Fruit fly (Drosophila melanogaster): ENCODE measurements around the gene GatC.

GatC gene

DNA sequence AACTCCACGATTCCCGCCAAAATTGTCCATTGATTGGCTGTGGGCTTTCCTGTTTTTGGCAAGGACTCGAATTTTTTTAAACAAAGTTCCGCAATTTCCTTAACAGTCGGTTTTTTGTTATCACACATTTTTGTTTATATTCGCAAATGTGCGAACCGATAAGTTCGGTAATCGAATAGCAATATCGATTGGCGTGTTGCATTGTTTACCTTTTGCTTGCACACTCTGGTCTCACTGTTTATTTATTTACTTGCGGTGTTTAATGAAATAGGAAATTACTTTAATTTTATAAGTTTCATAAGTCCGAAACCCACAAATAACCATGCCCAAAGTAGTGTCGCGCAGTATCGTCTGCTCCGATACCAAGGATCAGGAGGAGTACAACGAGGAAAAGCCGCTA is 21.6 kb downstream of the GatC start, which contains the start of the genes Adat1 and CG16865:
Gene Adat1, minus strand, starts transcription at position 152 of the 400 bp plus-strand sequence.
Gene CG16865, plus strand, starts transcription at position 200 of the 400 bp plus-strand sequence.
- TF ChIP-seq CG3065 (GFP tag; optimal IDR thresholded peaks at IDR 0.05) (no peak), lbe (GFP tag; optimal IDR thresholded peaks at IDR 0.05) (no peak), CG10462 (GFP tag; optimal IDR thresholded peaks at IDR 0.05) (no peak), Tbp (GFP tag; optimal IDR thresholded peaks at IDR 0.05) (no peak), bowl (GFP tag; IDR thresholded peaks at IDR 0.05) (no peak), Sry-δ (GFP tag; optimal IDR thresholded peaks at IDR 0.05) (peak; percentile 43), CG1602 (GFP tag; optimal IDR thresholded peaks at IDR 0.05) (no peak), CG31365 (tag; optimal IDR thresholded peaks at IDR 0.05) (no peak), CG8944 (GFP tag; optimal IDR thresholded peaks at IDR 0.05) (no peak), cato (GFP tag; optimal IDR thresholded peaks at IDR 0.05; ENCODE audit: borderline replicate concordance) (no peak), run (tag; optimal IDR thresholded peaks at IDR 0.05) (no peak), ara (GFP tag; IDR thresholded peaks at IDR 0.05) (no peak), gro (GFP tag; optimal IDR thresholded peaks at IDR 0.05) (peak; percentile 15), NC2α (GFP tag; optimal IDR thresholded peaks at IDR 0.05) (no peak), CG14965 (GFP tag; optimal IDR thresholded peaks at IDR 0.05; ENCODE audit: borderline replicate concordance) (no peak), her (GFP tag; optimal IDR thresholded peaks at IDR 0.05) (no peak), CG4360 (GFP tag; IDR thresholded peaks at IDR 0.05) (no peak), grn (GFP tag; optimal IDR thresholded peaks at IDR 0.05) (no peak), CG12219 (GFP tag; optimal IDR thresholded peaks at IDR 0.05) (no peak), sna (GFP tag; IDR thresholded peaks at IDR 0.05; ENCODE audit: partially characterized antibody) (no peak; the same call in 1 of the 2 replicates), CG12744 (GFP tag; optimal IDR thresholded peaks at IDR 0.05) (no peak), BtbVII (GFP tag; optimal IDR thresholded peaks at IDR 0.05) (no peak), CG7745 (tag; optimal IDR thresholded peaks at IDR 0.05) (no peak), B-H1 (GFP tag; IDR thresholded peaks at IDR 0.05) (no peak), Atf3 (GFP tag; optimal IDR thresholded peaks at IDR 0.05) (no peak), BEAF-32 (GFP tag; optimal IDR thresholded peaks at IDR 0.05) (peak; percentile 53), CG10654 (GFP tag; optimal IDR thresholded peaks at IDR 0.05) (no peak), CG18619 (GFP tag; optimal IDR thresholded peaks at IDR 0.05) (no peak), CG10267 (tag; optimal IDR thresholded peaks at IDR 0.05) (peak; percentile 23), lmd (GFP tag; IDR thresholded peaks at IDR 0.05) (no peak), mam (GFP tag; optimal IDR thresholded peaks at IDR 0.05) (no peak), CG12659 (GFP tag; optimal IDR thresholded peaks at IDR 0.05) (peak; percentile 47), sd (tag; optimal IDR thresholded peaks at IDR 0.05) (no peak), CG6765 (GFP tag; optimal IDR thresholded peaks at IDR 0.05) (no peak), amos (GFP tag; IDR thresholded peaks at IDR 0.05; ENCODE audit: partially characterized antibody) (peak; percentile 51; the same call in 1 of the 2 replicates), ci (GFP tag; IDR thresholded peaks at IDR 0.05) (no peak), CG2678 (tag; optimal IDR thresholded peaks at IDR 0.05) (no peak), Xbp1 (GFP tag; optimal IDR thresholded peaks at IDR 0.05) (no peak), Lhr (GFP tag; optimal IDR thresholded peaks at IDR 0.05) (peak; percentile 14), chinmo (GFP tag; IDR thresholded peaks at IDR 0.05; ENCODE audit: partially characterized antibody) (0 out of 4 replicates have a peak, but pooled peaks have one; percentile 66), pb (GFP tag; optimal IDR thresholded peaks at IDR 0.05) (no peak), CG30403 (GFP tag; optimal IDR thresholded peaks at IDR 0.05) (no peak), mld (GFP tag; IDR thresholded peaks at IDR 0.05; ENCODE audit: partially characterized antibody) (no peak), CG4404 (GFP tag; IDR thresholded peaks at IDR 0.05) (no peak), pita (GFP tag; optimal IDR thresholded peaks at IDR 0.05) (no peak), Hsf (GFP tag; optimal IDR thresholded peaks at IDR 0.05) (no peak), CG1792 (GFP tag; optimal IDR thresholded peaks at IDR 0.05) (no peak), exex (tag; optimal IDR thresholded peaks at IDR 0.05) (no peak), tup (GFP tag; optimal IDR thresholded peaks at IDR 0.05) (no peak), CoRest (tag; optimal IDR thresholded peaks at IDR 0.05) (no peak), Nf-YB (GFP tag; optimal IDR thresholded peaks at IDR 0.05) (no peak)
